Worm (Caenorhabditis elegans) whole organism, L2 larva: ENCODE results near the gene F01F1.14.

Experiments
- nhr-11 ChIP-seq: fragments of 150-350 bp; optimal IDR thresholded peaks from 2 replicates; lab custom pipeline; 2014; ENCODE audit warnings: missing biosample characterization, missing genetic modification characterization
- nhr-6 ChIP-seq: fragments of 150-350 bp; optimal IDR thresholded peaks from 2 replicates; lab custom pipeline; 2014; ENCODE audit warnings: missing biosample characterization, missing genetic modification characterization
- sma-9 ChIP-seq, 2 experiments: fragments of 150-350 bp in 1 of 2; sonication (generic microtip) in 1 of 2; optimal IDR thresholded peaks; 2 replicates each; lab custom pipeline; 2014 to 2016; ENCODE audit warnings: missing genetic modification characterization in 2 of 2, mild to moderate bottlenecking in 1 of 2, missing biosample characterization in 1 of 2, missing compliant biosample characterization in 1 of 2, missing genetic modification reagents in 1 of 2, moderate library complexity in 1 of 2
- zag-1 ChIP-seq: fragments of 150-350 bp; optimal IDR thresholded peaks from 2 replicates; lab custom pipeline; 2014; ENCODE audit warnings: missing biosample characterization, missing genetic modification characterization

- no peak for TF ChIP-seq nhr-11 (tag; lab: Kevin White, UChicago)
- TF ChIP-seq zag-1 (tag; lab: Kevin White, UChicago): no peak
- TF ChIP-seq nhr-6 (tag; lab: Kevin White, UChicago): no peak
- no peak for TF ChIP-seq sma-9 (GFP tag; optimal IDR thresholded peaks at IDR 0.05; lab: Kevin White, UChicago)
- no peak for TF ChIP-seq sma-9 (tag; optimal IDR thresholded peaks at IDR 0.05; lab: Kevin White, UChicago)
These were observed 19.8 kb upstream of the F01F1.14 start for ce11 chrIII:5902558-5902957.
